Fruit fly (Drosophila melanogaster) whole organism, embryonic: ENCODE results near the gene UQCR-C2.

Source experiments
- B-H2 ChIP-seq: fragments of 200-800 bp; sonication (Bioruptor generic); optimal IDR thresholded peaks from 2 replicates; lab custom pipeline; 2018; ENCODE audit warnings: missing biosample characterization, mild to moderate bottlenecking, missing genetic modification characterization
- CG10431 ChIP-seq: fragments of 200-800 bp; sonication (Bioruptor generic); optimal IDR thresholded peaks from 3 replicates; lab custom pipeline; 2018; ENCODE audit warnings: missing biosample characterization, mild to moderate bottlenecking, missing genetic modification characterization
- CG11398 ChIP-seq: fragments of 200-800 bp; sonication (Bioruptor generic); optimal IDR thresholded peaks from 2 replicates; lab custom pipeline; 2016; ENCODE audit warnings: missing biosample characterization, missing genetic modification characterization
- CG11456 ChIP-seq: fragments of 200-800 bp; sonication (Bioruptor generic); IDR thresholded peaks from 3 replicates; pipeline ENCODE4 v1.3.6; 2022; ENCODE audit warnings: missing biosample characterization, missing genetic modification characterization
- CG11695 ChIP-seq: fragments of 200-800 bp; sonication (Bioruptor generic); IDR thresholded peaks from 3 replicates; pipeline ENCODE4 v1.3.6; 2022; ENCODE audit warnings: missing biosample characterization, missing genetic modification characterization
- CG12659 ChIP-seq: fragments of 200-800 bp; sonication (Bioruptor generic); optimal IDR thresholded peaks from 3 replicates; lab custom pipeline; 2017; ENCODE audit warnings: mild to moderate bottlenecking, missing biosample characterization, missing genetic modification reagents, missing genetic modification characterization
- CG12942 ChIP-seq: fragments of 200-800 bp; sonication (Bioruptor generic); optimal IDR thresholded peaks from 3 replicates; lab custom pipeline; 2016; ENCODE audit warnings: missing biosample characterization, missing genetic modification characterization
- CG13296 ChIP-seq: fragments of 200-800 bp; sonication (Bioruptor generic); optimal IDR thresholded peaks from 3 replicates; lab custom pipeline; 2018; ENCODE audit warnings: missing biosample characterization, mild to moderate bottlenecking, missing genetic modification characterization
- CG15479 ChIP-seq: fragments of 200-800 bp; sonication (Bioruptor generic); optimal IDR thresholded peaks from 3 replicates; lab custom pipeline; 2019; ENCODE audit warnings: missing biosample characterization, mild to moderate bottlenecking, missing genetic modification characterization, moderate library complexity
- CG17359 ChIP-seq: fragments of 200-800 bp; sonication (Bioruptor generic); optimal IDR thresholded peaks from 3 replicates; lab custom pipeline; 2018; ENCODE audit warnings: missing biosample characterization, mild to moderate bottlenecking, missing genetic modification characterization, moderate library complexity
- CG18599 ChIP-seq: fragments of 200-800 bp; sonication (Bioruptor generic); optimal IDR thresholded peaks from 3 replicates; lab custom pipeline; 2017; ENCODE audit warnings: missing biosample characterization, missing genetic modification characterization, mild to moderate bottlenecking, moderate library complexity, missing genetic modification reagents
- CG2129 ChIP-seq: fragments of 200-800 bp; sonication (Bioruptor generic); IDR thresholded peaks from 2 replicates; pipeline ENCODE4 v1.3.6; 2022; ENCODE audit warnings: missing biosample characterization, missing genetic modification characterization; ENCODE audit not compliant: partially characterized antibody
- CG30020 ChIP-seq: fragments of 200-800 bp; optimal IDR thresholded peaks from 2 replicates; lab custom pipeline; 2019; ENCODE audit warnings: missing biosample characterization, mild to moderate bottlenecking, missing genetic modification characterization, moderate library complexity
- CG3847 ChIP-seq: fragments of 200-800 bp; sonication (Bioruptor generic); IDR thresholded peaks from 2 replicates; pipeline ENCODE4 v1.3.6; 2022; ENCODE audit warnings: missing biosample characterization, missing genetic modification characterization
- CG42726 ChIP-seq: fragments of 200-800 bp; sonication (Bioruptor generic); IDR thresholded peaks from 2 replicates; pipeline ENCODE4 v1.3.6; 2022; ENCODE audit warnings: missing biosample characterization, missing genetic modification characterization; ENCODE audit not compliant: partially characterized antibody
- CG6272 ChIP-seq: fragments of 200-800 bp; sonication (Bioruptor generic); IDR thresholded peaks from 2 replicates; pipeline ENCODE4 v1.3.6; 2022; ENCODE audit warnings: missing biosample characterization, missing genetic modification characterization
- CG6683 ChIP-seq: fragments of 200-800 bp; sonication (Bioruptor generic); optimal IDR thresholded peaks from 2 replicates; lab custom pipeline; 2017; ENCODE audit warnings: missing biosample characterization, mild to moderate bottlenecking, missing genetic modification characterization, missing genetic modification reagents
- CG6813 ChIP-seq: fragments of 200-800 bp; sonication (Bioruptor generic); optimal IDR thresholded peaks from 2 replicates; lab custom pipeline; 2017; ENCODE audit warnings: missing biosample characterization, missing genetic modification characterization, mild to moderate bottlenecking, moderate library complexity, missing genetic modification reagents
- CG7372 ChIP-seq: fragments of 200-800 bp; sonication (Bioruptor generic); IDR thresholded peaks from 2 replicates; pipeline ENCODE4 v1.3.6; 2022; ENCODE audit warnings: missing biosample characterization, missing genetic modification characterization
- CG7786 ChIP-seq: fragments of 200-800 bp; sonication (Bioruptor generic); optimal IDR thresholded peaks from 2 replicates; lab custom pipeline; 2016; ENCODE audit warnings: missing biosample characterization, missing genetic modification characterization
- CG7928 ChIP-seq: fragments of 200-800 bp; sonication (Bioruptor generic); optimal IDR thresholded peaks from 2 replicates; lab custom pipeline; 2017; ENCODE audit warnings: missing biosample characterization, mild to moderate bottlenecking, missing genetic modification characterization
- CG8281 ChIP-seq: fragments of 200-800 bp; sonication (Bioruptor generic); optimal IDR thresholded peaks from 2 replicates; lab custom pipeline; 2018; ENCODE audit warnings: missing biosample characterization, mild to moderate bottlenecking, missing genetic modification characterization, moderate library complexity
- CG9609 ChIP-seq: fragments of 200-800 bp; sonication (Bioruptor generic); optimal IDR thresholded peaks from 3 replicates; lab custom pipeline; 2016; ENCODE audit warnings: missing biosample characterization, missing genetic modification characterization
- Chrac-16 ChIP-seq: fragments of 200-800 bp; sonication (Bioruptor generic); optimal IDR thresholded peaks from 3 replicates; lab custom pipeline; 2016; ENCODE audit warnings: missing biosample characterization, missing genetic modification characterization
- CrebB ChIP-seq: fragments of 200-800 bp; sonication (Bioruptor generic); optimal IDR thresholded peaks from 3 replicates; lab custom pipeline; 2018; ENCODE audit warnings: missing biosample characterization, mild to moderate bottlenecking, missing genetic modification characterization
- D ChIP-seq, 2 experiments: fragments of 200-800 bp in 1 of 2; fragments of >200 bp in 1 of 2; sonication (Bioruptor generic) in 1 of 2; optimal IDR thresholded peaks; 2 replicates in 1 of 2; 3 replicates in 1 of 2; lab custom pipeline; 2017; ENCODE audit warnings: mild to moderate bottlenecking in 1 of 2, missing biosample characterization in 1 of 2, missing genetic modification characterization in 1 of 2, missing genetic modification reagents in 1 of 2
- Deaf1 ChIP-seq: fragments of 200-800 bp; optimal IDR thresholded peaks from 3 replicates; lab custom pipeline; 2019; ENCODE audit warnings: missing biosample characterization, mild to moderate bottlenecking, missing genetic modification characterization, moderate library complexity
- Dip3 ChIP-seq: fragments of 200-800 bp; sonication (Bioruptor generic); optimal IDR thresholded peaks from 3 replicates; lab custom pipeline; 2016; ENCODE audit warnings: missing biosample characterization, missing genetic modification characterization
- HLH4C ChIP-seq: fragments of 200-800 bp; sonication (Bioruptor generic); IDR thresholded peaks from 3 replicates; pipeline ENCODE4 v1.3.6; 2022; ENCODE audit warnings: missing biosample characterization, missing genetic modification characterization; ENCODE audit not compliant: partially characterized antibody
- Lpt ChIP-seq: fragments of >200 bp; optimal IDR thresholded peaks from 2 replicates; lab custom pipeline; 2018; ENCODE audit warnings: missing biosample characterization, missing genetic modification characterization
- Poxn ChIP-seq: fragments of 200-800 bp; sonication (Bioruptor generic); IDR thresholded peaks from 2 replicates; pipeline ENCODE4 v1.3.6; 2022; ENCODE audit warnings: missing biosample characterization, missing genetic modification characterization
- ase ChIP-seq: fragments of 200-800 bp; sonication (Bioruptor generic); IDR thresholded peaks from 3 replicates; pipeline ENCODE4 v1.3.6; 2022; ENCODE audit warnings: missing biosample characterization, missing genetic modification characterization
- ato ChIP-seq: fragments of 200-800 bp; sonication (Bioruptor generic); IDR thresholded peaks from 2 replicates; pipeline ENCODE4 v1.3.6; 2022; ENCODE audit warnings: missing biosample characterization, missing genetic modification characterization; ENCODE audit not compliant: partially characterized antibody
- chinmo ChIP-seq: fragments of 200-800 bp; sonication (Bioruptor generic); IDR thresholded peaks from 4 replicates; pipeline ENCODE4 v1.3.6; 2022; ENCODE audit warnings: missing biosample characterization, missing genetic modification characterization; ENCODE audit not compliant: partially characterized antibody
- chm ChIP-seq: fragments of 200-800 bp; sonication (Bioruptor generic); IDR thresholded peaks from 2 replicates; pipeline ENCODE4 v1.3.6; 2022; ENCODE audit warnings: missing biosample characterization, missing genetic modification characterization
- corto ChIP-seq: fragments of 200-800 bp; sonication (Bioruptor generic); optimal IDR thresholded peaks from 2 replicates; lab custom pipeline; 2016; ENCODE audit warnings: missing biosample characterization, mild to moderate bottlenecking, missing genetic modification characterization, moderate library complexity
- dmrt11E ChIP-seq: fragments of 200-800 bp; sonication (Bioruptor generic); optimal IDR thresholded peaks from 3 replicates; lab custom pipeline; 2018; ENCODE audit warnings: missing biosample characterization, mild to moderate bottlenecking, missing genetic modification characterization, moderate library complexity
- gem ChIP-seq: fragments of 200-800 bp; sonication (Bioruptor generic); optimal IDR thresholded peaks from 2 replicates; lab custom pipeline; 2019; ENCODE audit warnings: missing biosample characterization, mild to moderate bottlenecking, missing genetic modification characterization, moderate library complexity
- jumu ChIP-seq: fragments of 200-800 bp; sonication (Bioruptor generic); optimal IDR thresholded peaks from 3 replicates; lab custom pipeline; 2016; ENCODE audit warnings: missing biosample characterization, missing genetic modification characterization
- lbe ChIP-seq: fragments of 200-800 bp; sonication (Bioruptor generic); optimal IDR thresholded peaks from 2 replicates; lab custom pipeline; 2016; ENCODE audit warnings: missing biosample characterization, mild to moderate bottlenecking, missing genetic modification characterization
- lov ChIP-seq, 2 experiments: fragments of 200-800 bp in 1 of 2; fragments of >200 bp in 1 of 2; sonication (Bioruptor generic) in 1 of 2; IDR thresholded peaks in 1 of 2; optimal IDR thresholded peaks in 1 of 2; 2 replicates in 1 of 2; 3 replicates in 1 of 2; pipeline versions ENCODE4 v1.3.6 to Lab custom; 2017 to 2022; ENCODE audit warnings: missing biosample characterization in 1 of 2, missing genetic modification characterization in 1 of 2
- onecut ChIP-seq: fragments of 200-800 bp; sonication (Bioruptor generic); IDR thresholded peaks from 2 replicates; pipeline ENCODE4 v1.3.6; 2022; ENCODE audit warnings: missing biosample characterization, missing genetic modification characterization
- peb ChIP-seq: fragments of 200-800 bp; sonication (Bioruptor generic); IDR thresholded peaks from 2 replicates; pipeline ENCODE4 v1.3.6; 2022; ENCODE audit warnings: missing biosample characterization, missing genetic modification characterization
- row ChIP-seq: fragments of 200-800 bp; sonication (Bioruptor generic); IDR thresholded peaks from 3 replicates; pipeline ENCODE4 v1.3.6; 2022; ENCODE audit warnings: missing biosample characterization, missing genetic modification characterization
- sqz ChIP-seq: fragments of 200-800 bp; sonication (Bioruptor generic); optimal IDR thresholded peaks from 3 replicates; lab custom pipeline; 2018; ENCODE audit warnings: missing biosample characterization, mild to moderate bottlenecking, missing genetic modification characterization
- sr ChIP-seq: fragments of 200-800 bp; sonication (Bioruptor generic); IDR thresholded peaks from 3 replicates; pipeline ENCODE4 v1.3.6; 2022; ENCODE audit warnings: missing biosample characterization, missing genetic modification characterization
- tap ChIP-seq: fragments of 200-800 bp; optimal IDR thresholded peaks from 3 replicates; lab custom pipeline; 2019; ENCODE audit warnings: missing biosample characterization, mild to moderate bottlenecking, missing genetic modification characterization, moderate library complexity
- trem ChIP-seq: fragments of 200-800 bp; optimal IDR thresholded peaks from 3 replicates; lab custom pipeline; 2019; ENCODE audit warnings: missing biosample characterization, mild to moderate bottlenecking, missing genetic modification characterization, moderate library complexity
- wor ChIP-seq: fragments of 200-800 bp; sonication (Bioruptor generic); IDR thresholded peaks from 2 replicates; pipeline ENCODE4 v1.3.6; 2022; ENCODE audit warnings: missing biosample characterization, missing genetic modification characterization

UQCR-C2 gene

DNA sequence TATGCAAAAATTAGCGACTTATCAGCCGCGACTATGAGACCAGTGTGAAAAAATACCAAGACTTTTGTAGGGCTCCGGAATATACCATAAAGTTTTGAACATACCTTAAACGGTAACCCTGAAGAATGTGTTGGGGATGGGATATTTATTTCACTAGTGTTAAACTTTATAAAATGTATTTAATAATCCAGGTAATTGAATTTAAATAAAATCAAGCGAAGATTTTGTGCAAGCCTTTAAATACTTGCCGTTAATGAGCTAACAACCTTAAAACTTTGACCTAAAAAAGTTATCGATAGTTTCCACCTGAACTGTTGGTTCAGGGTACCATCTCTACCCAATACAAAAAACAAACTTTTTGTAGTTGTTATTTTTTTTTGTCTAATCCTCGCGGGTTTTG, 28.2 kb downstream of the UQCR-C2 start, which contains the start of gene CG4101 (continued):
- TF ChIP-seq Dip3 (GFP tag; lab: Kevin White, UChicago) (peak; percentile 96), jumu (GFP tag; lab: Kevin White, UChicago) (peak; percentile 58), CG2129 (GFP tag; lab: Robert Waterston, UW) (peak; percentile 77), CG12942 (GFP tag; lab: Kevin White, UChicago) (peak; percentile 81), wor (GFP tag; lab: Robert Waterston, UW) (peak; percentile 57; the same call in 1 of the 2 replicates), CG6813 (GFP tag; lab: Kevin White, UChicago) (peak; percentile 29), CG18599 (GFP tag; lab: Kevin White, UChicago) (peak; percentile 80), CG42726 (GFP tag; lab: Robert Waterston, UW) (peak; percentile 45; the same call in 1 of the 2 replicates), CG12659 (GFP tag; lab: Kevin White, UChicago) (peak; percentile 86), CG8281 (peak; percentile 37), Chrac-16 (GFP tag; lab: Kevin White, UChicago) (peak; percentile 82), dmrt11E (peak; percentile 71), Deaf1 (tag; lab: Kevin White, UChicago) (peak; percentile 31), lov (optimal IDR thresholded peaks at IDR 0.05; lab: Kevin White, UChicago) (no peak), lov (GFP tag; IDR thresholded peaks at IDR 0.05; lab: Robert Waterston, UW) (peak; percentile 33; the same call in 1 of the 3 replicates), trem (peak; percentile 86), CG11398 (GFP tag; lab: Kevin White, UChicago) (peak; percentile 5), corto (GFP tag; lab: Kevin White, UChicago) (peak; percentile 50), CG3847 (GFP tag; lab: Robert Waterston, UW) (peak; percentile 86), CG6683 (GFP tag; lab: Kevin White, UChicago) (peak; percentile 47), CG7372 (GFP tag; lab: Robert Waterston, UW) (peak; percentile 65), Lpt (no peak), Poxn (GFP tag; lab: Robert Waterston, UW) (no peak), CG30020 (peak; percentile 79), sqz (GFP tag; lab: Kevin White, UChicago) (peak; percentile 85), D (optimal IDR thresholded peaks at IDR 0.05; lab: Kevin White, UChicago) (no peak), D (GFP tag; optimal IDR thresholded peaks at IDR 0.05; lab: Kevin White, UChicago) (peak; percentile 39), CG17359 (tag; lab: Kevin White, UChicago) (peak; percentile 63), onecut (GFP tag; lab: Robert Waterston, UW) (peak; percentile 30), chm (GFP tag; lab: Robert Waterston, UW) (no peak), CrebB (peak; percentile 51), gem (tag; lab: Kevin White, UChicago) (peak; percentile 90), HLH4C (GFP tag; lab: Robert Waterston, UW) (peak; percentile 71), tap (peak; percentile 61), CG15479 (no peak), CG9609 (GFP tag; lab: Kevin White, UChicago) (peak; percentile 62), CG11456 (peak; percentile 82), CG7928 (GFP tag; lab: Kevin White, UChicago) (peak; percentile 88), ato (GFP tag; lab: Robert Waterston, UW) (no peak), CG13296 (GFP tag; lab: Kevin White, UChicago) (peak; percentile 77), CG11695 (GFP tag; lab: Robert Waterston, UW) (peak; percentile 59; the same call in 1 of the 3 replicates), CG6272 (peak; percentile 77), chinmo (GFP tag; lab: Robert Waterston, UW) (no peak), CG7786 (peak; percentile 76), ase (GFP tag; lab: Robert Waterston, UW) (peak; percentile 82), row (GFP tag; lab: Robert Waterston, UW) (peak; percentile 94), CG10431 (no peak), sr (GFP tag; lab: Robert Waterston, UW) (no peak), B-H2 (GFP tag; lab: Kevin White, UChicago) (peak; percentile 91), peb (GFP tag; lab: Robert Waterston, UW) (peak; percentile 55), lbe (peak; percentile 78)
